Worm (Caenorhabditis elegans) whole organism, early embryonic: ENCODE measurements around the gene prp-39.

Experiments
- B0310.2 ChIP-seq: sonication (generic microtip); optimal IDR thresholded peaks from 2 replicates; lab custom pipeline; 2016; ENCODE audit warnings: mild to moderate bottlenecking, missing genetic modification characterization, missing compliant biosample characterization
- F13C5.2 ChIP-seq: sonication (generic microtip); optimal IDR thresholded peaks from 2 replicates; lab custom pipeline; 2017; ENCODE audit warnings: mild to moderate bottlenecking, missing genetic modification characterization, inconsistent platforms, missing compliant biosample characterization
- aly-1 ChIP-seq: sonication (generic microtip); optimal IDR thresholded peaks from 2 replicates; lab custom pipeline; 2016; ENCODE audit warnings: missing genetic modification characterization, missing compliant biosample characterization
- ama-1 ChIP-seq: fragments of 150-350 bp; optimal IDR thresholded peaks from 2 replicates; lab custom pipeline; 2014
- ceh-13 ChIP-seq: fragments of 200-800 bp; sonication (Bioruptor generic); optimal IDR thresholded peaks from 2 replicates; lab custom pipeline; 2018; ENCODE audit warnings: mild to moderate bottlenecking, missing genetic modification characterization, missing compliant biosample characterization
- ceh-36 ChIP-seq: sonication (generic microtip); optimal IDR thresholded peaks from 2 replicates; lab custom pipeline; 2016; ENCODE audit warnings: missing genetic modification characterization, inconsistent platforms, missing compliant biosample characterization
- ets-7 ChIP-seq: sonication (generic microtip); optimal IDR thresholded peaks from 2 replicates; lab custom pipeline; 2016; ENCODE audit warnings: missing genotype, missing genetic modification characterization, missing compliant biosample characterization
- flt-1 ChIP-seq: fragments of 200-800 bp; sonication (Bioruptor generic); IDR thresholded peaks from 2 replicates; pipeline ENCODE4 v1.3.6; 2022; ENCODE audit warnings: missing genetic modification characterization, missing compliant biosample characterization
- hmbx-1 ChIP-seq: sonication (generic microtip); optimal IDR thresholded peaks from 2 replicates; lab custom pipeline; 2016; ENCODE audit warnings: mild to moderate bottlenecking, missing genetic modification characterization, missing compliant biosample characterization
- hmg-4 ChIP-seq: fragments of 200-800 bp; sonication (Bioruptor generic); optimal IDR thresholded peaks from 2 replicates; lab custom pipeline; 2018; ENCODE audit warnings: mild to moderate bottlenecking, missing genetic modification characterization, missing compliant biosample characterization
- hnd-1 ChIP-seq: sonication (generic microtip); optimal IDR thresholded peaks from 2 replicates; lab custom pipeline; 2016; ENCODE audit warnings: missing genetic modification characterization, missing compliant biosample characterization
- pes-1 ChIP-seq: fragments of 200-800 bp; sonication (Bioruptor generic); IDR thresholded peaks from 2 replicates; pipeline ENCODE4 v1.3.6; 2022; ENCODE audit warnings: missing genetic modification reagents, missing genetic modification characterization, missing compliant biosample characterization
- scrt-1 ChIP-seq: fragments of 200-800 bp; sonication (Bioruptor generic); IDR thresholded peaks from 2 replicates; pipeline ENCODE4 v1.3.6; 2022; ENCODE audit warnings: missing genetic modification characterization, missing compliant biosample characterization
- sea-1 ChIP-seq: fragments of 200-800 bp; sonication (Bioruptor generic); conservative IDR thresholded peaks from 2 replicates; pipeline ENCODE4 v1.3.6; 2022; ENCODE audit warnings: missing genetic modification characterization, missing compliant biosample characterization
- tbx-11 ChIP-seq: fragments of 200-800 bp; sonication (Bioruptor generic); IDR thresholded peaks from 2 replicates; pipeline ENCODE4 v1.3.6; 2022; ENCODE audit warnings: missing genetic modification characterization, missing compliant biosample characterization
- tbx-37 ChIP-seq: fragments of 200-800 bp; sonication (Bioruptor generic); conservative IDR thresholded peaks from 2 replicates; pipeline ENCODE4 v1.3.6; 2022; ENCODE audit warnings: missing genetic modification reagents, missing genetic modification characterization, missing compliant biosample characterization
- tra-4 ChIP-seq: sonication (generic microtip); optimal IDR thresholded peaks from 2 replicates; lab custom pipeline; 2017; ENCODE audit warnings: missing genetic modification characterization, missing compliant biosample characterization

Gene prp-39

DNA sequence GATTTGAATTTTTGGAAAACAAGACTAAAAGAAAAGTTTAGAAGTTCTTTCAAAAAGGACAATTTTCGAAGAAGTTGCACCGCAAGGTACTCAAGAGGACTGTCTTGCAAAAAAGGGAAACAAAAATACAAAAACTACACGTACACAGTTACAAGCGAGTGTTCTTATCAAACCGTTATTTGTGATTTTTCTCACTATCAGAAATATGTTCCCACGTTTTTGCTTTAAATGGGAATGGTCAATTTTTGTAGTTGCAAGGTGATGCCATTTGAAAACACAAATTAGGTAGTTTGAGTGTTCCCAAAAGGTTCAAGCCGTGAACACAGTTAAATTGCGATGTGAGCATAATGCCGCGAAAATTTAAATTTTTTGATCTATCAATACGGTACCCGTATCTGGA lies 13.7 kb upstream of the prp-39 start:
- TF ChIP-seq ama-1, result no peak
- no peak for TF ChIP-seq F13C5.2 (tag; lab: Kevin White, UChicago)
- no peak for TF ChIP-seq hmbx-1 (tag; lab: Kevin White, UChicago)
- TF ChIP-seq tra-4 (tag; lab: Kevin White, UChicago), result no peak
- TF ChIP-seq hnd-1 (tag; lab: Kevin White, UChicago), result no peak
- TF ChIP-seq scrt-1, result no peak
- no peak for TF ChIP-seq ceh-13 (GFP tag; lab: Kevin White, UChicago)
- TF ChIP-seq pes-1 (GFP tag; lab: Robert Waterston, UW), result no peak
- TF ChIP-seq B0310.2 (tag; lab: Kevin White, UChicago), result no peak
- no peak for TF ChIP-seq ets-7 (tag; lab: Kevin White, UChicago)
- TF ChIP-seq tbx-11 (GFP tag; lab: Robert Waterston, UW), result no peak
- TF ChIP-seq tbx-37 (GFP tag; lab: Robert Waterston, UW), result no peak
- no peak for TF ChIP-seq hmg-4 (GFP tag; lab: Kevin White, UChicago)
- no peak for TF ChIP-seq aly-1
- TF ChIP-seq flt-1 (GFP tag; lab: Robert Waterston, UW), result no peak
- no peak for TF ChIP-seq ceh-36 (tag; lab: Kevin White, UChicago)
- no peak for TF ChIP-seq sea-1 (GFP tag; lab: Robert Waterston, UW)

DNA sequence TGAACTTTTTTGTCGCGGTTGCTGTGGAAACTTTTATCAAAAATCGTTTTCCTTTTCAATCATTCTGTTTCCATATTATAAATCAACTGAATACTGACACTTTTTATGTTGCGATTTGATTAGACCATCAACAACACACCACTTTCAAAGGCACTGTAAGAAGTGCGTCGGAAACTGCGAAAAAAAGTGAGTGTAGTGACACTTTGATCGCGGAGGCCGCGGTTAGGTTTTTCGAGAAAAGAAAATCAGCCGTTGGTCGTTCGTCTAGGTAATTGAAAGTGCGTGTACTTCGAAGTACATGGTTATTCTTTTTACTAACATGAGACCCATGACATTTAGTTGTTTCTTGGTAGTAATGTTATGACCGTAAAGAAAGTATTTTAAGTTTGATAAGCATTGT lies 13.2 kb upstream of the prp-39 start:
- TF ChIP-seq ets-7 (tag; lab: Kevin White, UChicago), result no peak

DNA sequence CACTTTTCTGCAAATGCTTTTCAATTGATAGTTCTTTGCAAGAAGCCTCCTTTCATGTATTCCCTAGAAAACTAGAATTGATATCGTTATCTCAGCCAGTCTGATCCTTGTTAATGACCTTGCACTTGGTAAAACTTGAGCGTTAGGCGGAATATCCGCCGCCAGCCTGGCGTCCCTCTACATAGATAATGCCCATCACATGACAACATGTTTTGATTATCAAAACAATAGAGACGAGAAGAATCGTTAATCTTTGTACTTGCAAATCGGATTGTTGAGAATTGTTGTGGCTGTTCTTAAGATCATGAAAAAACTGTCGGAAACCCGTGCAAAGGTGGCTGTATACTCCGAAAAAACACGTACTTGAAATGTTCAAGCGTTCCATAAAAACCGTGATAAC lies 11.2 kb upstream of the prp-39 start:
- no peak for TF ChIP-seq hnd-1 (tag; lab: Kevin White, UChicago)
- no peak for TF ChIP-seq tra-4 (tag; lab: Kevin White, UChicago)
- no peak for TF ChIP-seq sea-1 (GFP tag; lab: Robert Waterston, UW)
- TF ChIP-seq pes-1 (GFP tag; lab: Robert Waterston, UW), result no peak
- TF ChIP-seq ceh-36 (tag; lab: Kevin White, UChicago), result no peak
- no peak for TF ChIP-seq hmg-4 (GFP tag; lab: Kevin White, UChicago)
- TF ChIP-seq ceh-13 (GFP tag; lab: Kevin White, UChicago), result no peak
- no peak for TF ChIP-seq ets-7 (tag; lab: Kevin White, UChicago)
- no peak for TF ChIP-seq flt-1 (GFP tag; lab: Robert Waterston, UW)
- TF ChIP-seq B0310.2 (tag; lab: Kevin White, UChicago), result no peak
- no peak for TF ChIP-seq aly-1

DNA sequence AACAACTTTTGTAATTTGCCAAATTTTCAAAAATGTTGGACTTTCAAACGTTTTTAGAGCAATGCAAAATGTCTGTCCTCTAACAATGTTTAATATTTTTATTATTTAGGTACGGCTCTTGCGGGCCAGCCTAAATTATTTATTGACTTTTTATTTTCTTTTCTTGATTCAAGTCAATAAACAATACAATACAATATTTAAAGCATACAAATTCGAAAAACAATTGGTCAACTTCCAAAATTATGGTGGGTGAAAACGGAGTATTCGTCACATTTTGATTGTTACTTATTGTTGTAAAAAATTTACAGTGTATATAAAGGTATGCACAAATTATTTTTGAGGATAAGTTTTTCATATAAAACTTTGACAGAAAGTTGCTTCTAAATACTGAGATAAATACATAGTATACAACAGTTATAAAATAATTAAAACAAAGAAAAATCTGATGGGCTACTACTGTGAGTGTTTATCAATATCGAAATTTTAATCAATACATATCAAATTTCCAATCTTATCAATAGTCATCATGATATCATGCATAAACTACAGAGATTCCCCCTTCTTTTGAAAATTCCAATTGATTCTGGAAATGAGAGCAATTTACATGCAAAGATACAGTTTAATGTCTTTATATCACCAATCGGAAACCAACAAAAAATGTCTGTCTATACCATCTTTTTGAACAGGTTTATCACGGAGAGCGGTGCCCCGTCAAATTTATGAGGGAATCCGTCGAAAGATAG lies 9.4 kb upstream of the prp-39 start, which contains the start of gene F25B4.8:
F25B4.8 (minus strand) TSS at position 51 of the 743 bp plus-strand sequence.
- TF ChIP-seq scrt-1, result no peak
- TF ChIP-seq sea-1 (GFP tag; lab: Robert Waterston, UW), result no peak
- TF ChIP-seq tbx-11 (GFP tag; lab: Robert Waterston, UW), result no peak

DNA sequence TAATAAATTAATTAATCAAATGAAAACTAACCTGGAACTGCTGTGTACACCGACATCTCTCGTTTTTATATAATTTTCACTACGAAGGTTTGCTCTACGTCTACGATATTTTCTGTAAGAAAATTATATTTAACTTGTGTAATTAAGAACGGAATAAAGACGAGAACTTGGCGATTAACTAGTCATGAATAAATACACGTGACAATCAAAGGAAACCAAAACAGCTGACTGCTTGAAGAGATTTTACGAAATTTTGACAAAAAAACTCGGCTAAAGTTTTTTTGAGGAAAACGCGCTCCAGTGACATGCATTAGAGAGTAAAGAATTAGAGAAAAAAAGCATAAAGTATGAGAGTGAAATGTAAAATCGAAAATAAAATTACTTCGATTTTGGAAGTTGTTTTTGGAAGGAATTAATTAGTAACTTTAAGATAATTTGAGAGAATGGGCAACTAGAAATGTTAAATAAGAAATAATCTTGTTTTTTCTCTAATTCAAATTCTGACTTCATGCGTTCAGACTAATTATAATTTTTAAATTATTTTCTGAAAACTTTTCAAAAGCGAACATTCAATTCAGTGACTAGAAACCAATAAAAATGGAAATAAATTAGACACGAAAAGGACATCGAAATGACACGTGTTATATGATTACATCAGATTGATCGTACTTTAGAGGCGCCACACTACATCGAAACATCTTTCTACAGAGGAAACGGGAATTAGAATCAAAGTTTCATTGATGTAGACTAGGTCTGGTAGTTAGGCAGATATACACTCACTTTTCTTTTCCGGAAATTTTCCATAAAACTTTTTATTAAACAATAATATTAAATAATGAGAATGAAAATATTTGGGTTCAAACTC lies 4.9 kb upstream of the prp-39 start, which contains the start of gene F25B4.7:
F25B4.7 (minus strand) TSS at position 112 of the 865 bp plus-strand sequence.
- TF ChIP-seq ama-1 (no peak), ceh-13 (GFP tag; lab: Kevin White, UChicago) (no peak), hmg-4 (GFP tag; lab: Kevin White, UChicago) (no peak), scrt-1 (no peak), pes-1 (GFP tag; lab: Robert Waterston, UW) (no peak), tbx-37 (GFP tag; lab: Robert Waterston, UW) (no peak), tbx-11 (GFP tag; lab: Robert Waterston, UW) (no peak), aly-1 (no peak), F13C5.2 (tag; lab: Kevin White, UChicago) (no peak), tra-4 (tag; lab: Kevin White, UChicago) (no peak), ets-7 (tag; lab: Kevin White, UChicago) (no peak), hmbx-1 (tag; lab: Kevin White, UChicago) (no peak), ceh-36 (tag; lab: Kevin White, UChicago) (no peak), hnd-1 (tag; lab: Kevin White, UChicago) (no peak)

DNA sequence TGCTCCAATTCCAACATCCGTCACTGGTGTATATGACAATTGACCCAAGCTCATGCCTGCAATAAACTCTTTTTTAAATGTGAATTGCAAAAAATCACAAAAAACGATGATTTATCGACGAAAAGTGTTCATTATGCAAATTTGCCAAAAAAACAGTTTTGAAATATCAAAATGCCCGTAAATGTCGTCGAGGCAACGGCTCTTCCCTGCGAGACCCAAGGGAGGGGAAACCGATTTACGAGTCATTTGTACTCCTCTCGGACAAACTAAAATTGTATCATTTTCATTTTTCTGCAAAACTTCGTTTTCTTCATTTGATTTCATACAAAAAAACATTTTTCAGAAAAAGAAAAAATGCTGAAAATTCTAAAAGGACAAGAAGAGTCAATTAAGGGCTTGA lies 2.1 kb upstream of the prp-39 start, which contains the start of the genes hmgs-1 and F25B4.4:
hmgs-1 (minus strand) TSS at position 56 of the 400 bp plus-strand sequence.
F25B4.4 (plus strand) TSS at position 340 of the 400 bp plus-strand sequence.
- TF ChIP-seq ceh-36 (tag; lab: Kevin White, UChicago), result no peak
- no peak for TF ChIP-seq hmbx-1 (tag; lab: Kevin White, UChicago)
- no peak for TF ChIP-seq flt-1 (GFP tag; lab: Robert Waterston, UW)
- TF ChIP-seq tra-4 (tag; lab: Kevin White, UChicago), result no peak
- no peak for TF ChIP-seq aly-1
- no peak for TF ChIP-seq hmg-4 (GFP tag; lab: Kevin White, UChicago)
- TF ChIP-seq pes-1 (GFP tag; lab: Robert Waterston, UW), result 0 out of 2 replicates have a peak, but pooled peaks have one; percentile 50
- no peak for TF ChIP-seq sea-1 (GFP tag; lab: Robert Waterston, UW)
- no peak for TF ChIP-seq hnd-1 (tag; lab: Kevin White, UChicago)
- TF ChIP-seq ceh-13 (GFP tag; lab: Kevin White, UChicago), result no peak
- no peak for TF ChIP-seq tbx-11 (GFP tag; lab: Robert Waterston, UW)
- no peak for TF ChIP-seq tbx-37 (GFP tag; lab: Robert Waterston, UW)
- no peak for TF ChIP-seq ama-1
- peak; percentile 42 for TF ChIP-seq F13C5.2 (tag; lab: Kevin White, UChicago)
- no peak for TF ChIP-seq scrt-1
